Fruit fly (Drosophila melanogaster) whole organism, pupa: ENCODE measurements around the gene GlcAT-S.

Experiments
- CG10348 ChIP-seq: fragments of 200-800 bp; sonication (Bioruptor generic); IDR thresholded peaks from 2 replicates; pipeline ENCODE4 v1.3.6; 2022; ENCODE audit warnings: missing biosample characterization, missing genetic modification characterization
- CG13204 ChIP-seq: fragments of 200-800 bp; sonication (Bioruptor generic); optimal IDR thresholded peaks from 2 replicates; lab custom pipeline; 2018; ENCODE audit warnings: missing biosample characterization, mild to moderate bottlenecking, missing genetic modification characterization, moderate library complexity
- CG14655 ChIP-seq: fragments of 200-800 bp; sonication (Bioruptor generic); optimal IDR thresholded peaks from 3 replicates; lab custom pipeline; 2017; ENCODE audit warnings: mild to moderate bottlenecking, missing biosample characterization, missing genetic modification reagents, missing genetic modification characterization
- CG15710 ChIP-seq: fragments of 200-800 bp; sonication (Bioruptor generic); optimal IDR thresholded peaks from 2 replicates; lab custom pipeline; 2018; ENCODE audit warnings: missing biosample characterization, mild to moderate bottlenecking, missing genetic modification characterization, moderate library complexity
- CG32121 ChIP-seq: fragments of 200-800 bp; sonication (Bioruptor generic); IDR thresholded peaks from 2 replicates; pipeline ENCODE4 v1.3.6; 2022; ENCODE audit warnings: missing biosample characterization, missing genetic modification characterization
- CG34367 ChIP-seq: fragments of 200-800 bp; sonication (Bioruptor generic); optimal IDR thresholded peaks from 2 replicates; lab custom pipeline; 2018; ENCODE audit warnings: missing biosample characterization, mild to moderate bottlenecking, missing genetic modification characterization
- CG4496 ChIP-seq: fragments of 200-800 bp; sonication (Bioruptor generic); IDR thresholded peaks from 3 replicates; pipeline ENCODE4 v1.3.6; 2022; ENCODE audit warnings: missing biosample characterization, missing genetic modification characterization
- CG9948 ChIP-seq: fragments of 200-800 bp; sonication (Bioruptor generic); optimal IDR thresholded peaks from 2 replicates; lab custom pipeline; 2018; ENCODE audit warnings: missing biosample characterization, mild to moderate bottlenecking, missing genetic modification characterization, moderate library complexity
- D1 ChIP-seq: fragments of 200-800 bp; sonication (Bioruptor generic); optimal IDR thresholded peaks from 2 replicates; lab custom pipeline; 2018; ENCODE audit warnings: missing biosample characterization, mild to moderate bottlenecking, missing genetic modification characterization, moderate library complexity
- EcR ChIP-seq: fragments of 200-800 bp; sonication (Bioruptor generic); optimal IDR thresholded peaks from 3 replicates; lab custom pipeline; 2019; ENCODE audit warnings: missing biosample characterization, missing genetic modification characterization, mild to moderate bottlenecking, moderate library complexity, missing genetic modification reagents
- Pif1B ChIP-seq: fragments of 200-800 bp; sonication (Bioruptor generic); optimal IDR thresholded peaks from 3 replicates; lab custom pipeline; 2016; ENCODE audit warnings: missing biosample characterization, missing genetic modification characterization
- fd96Ca ChIP-seq: fragments of 200-800 bp; sonication (Bioruptor generic); IDR thresholded peaks from 3 replicates; pipeline ENCODE4 v1.3.6; 2022; ENCODE audit warnings: missing biosample characterization, missing genetic modification characterization
- gl ChIP-seq: fragments of 200-800 bp; sonication (Bioruptor generic); optimal IDR thresholded peaks from 2 replicates; lab custom pipeline; 2018; ENCODE audit warnings: missing biosample characterization, mild to moderate bottlenecking, missing genetic modification characterization
- rn ChIP-seq: fragments of 200-800 bp; sonication (Bioruptor generic); IDR thresholded peaks from 2 replicates; pipeline ENCODE4 v1.3.6; 2022; ENCODE audit warnings: missing biosample characterization, missing genetic modification characterization

dm6 chr2L:9614674-9615258 is 1.5 kb upstream of the GlcAT-S start:
- TF ChIP-seq CG32121 (GFP tag; lab: Robert Waterston, UW), result no peak
- no peak for TF ChIP-seq fd96Ca (GFP tag; lab: Robert Waterston, UW)
- no peak for TF ChIP-seq D1 (tag; lab: Kevin White, UChicago)
- no peak for TF ChIP-seq CG34367
- TF ChIP-seq gl (tag; lab: Kevin White, UChicago), result no peak
- TF ChIP-seq CG13204, result no peak
- no peak for TF ChIP-seq CG14655 (GFP tag; lab: Kevin White, UChicago)
- TF ChIP-seq CG10348 (GFP tag; lab: Robert Waterston, UW), result no peak
- no peak for TF ChIP-seq EcR
- TF ChIP-seq CG9948 (tag; lab: Kevin White, UChicago), result no peak
- no peak for TF ChIP-seq CG4496
- TF ChIP-seq rn (GFP tag; lab: Robert Waterston, UW), result no peak
- no peak for TF ChIP-seq CG15710 (tag; lab: Kevin White, UChicago)
- TF ChIP-seq Pif1B, result no peak
